Worm (Caenorhabditis elegans) whole organism, L3 larva: ENCODE measurements around the gene nlp-26.

Experiments
- R02D3.7 ChIP-seq: fragments of 150-350 bp; optimal IDR thresholded peaks from 2 replicates; lab custom pipeline; 2014; ENCODE audit warnings: missing biosample characterization, missing genetic modification characterization
- aly-2 ChIP-seq: fragments of 150-350 bp; optimal IDR thresholded peaks from 2 replicates; lab custom pipeline; 2014; ENCODE audit warnings: missing biosample characterization, missing genetic modification characterization
- ama-1 ChIP-seq: fragments of 150-350 bp; optimal IDR thresholded peaks from 2 replicates; lab custom pipeline; 2018
- ceh-16 ChIP-seq: sonication (generic microtip); optimal IDR thresholded peaks from 2 replicates; lab custom pipeline; 2017; ENCODE audit warnings: missing biosample characterization, missing genetic modification characterization
- ceh-28 ChIP-seq: fragments of 150-350 bp; optimal IDR thresholded peaks from 2 replicates; lab custom pipeline; 2014; ENCODE audit warnings: missing biosample characterization, missing genetic modification reagents, missing genetic modification characterization
- ceh-82 ChIP-seq: fragments of 150-350 bp; optimal IDR thresholded peaks from 2 replicates; lab custom pipeline; 2014; ENCODE audit warnings: missing biosample characterization, missing genetic modification characterization
- ceh-9 ChIP-seq: sonication (generic microtip); optimal IDR thresholded peaks from 2 replicates; lab custom pipeline; 2018; ENCODE audit warnings: missing biosample characterization, missing genetic modification characterization
- daf-12 ChIP-seq: fragments of 150-350 bp; optimal IDR thresholded peaks from 2 replicates; lab custom pipeline; 2014; ENCODE audit warnings: missing biosample characterization, missing genetic modification reagents, missing genetic modification characterization
- egl-27 ChIP-seq: sonication (generic microtip); optimal IDR thresholded peaks from 4 replicates; lab custom pipeline; 2017; ENCODE audit warnings: missing biosample characterization, missing genetic modification reagents, missing genetic modification characterization
- egl-5 ChIP-seq: fragments of 150-350 bp; optimal IDR thresholded peaks from 2 replicates; lab custom pipeline; 2017; ENCODE audit warnings: missing biosample characterization, missing genetic modification reagents, missing genetic modification characterization, inconsistent platforms
- elt-1 ChIP-seq: fragments of 150-350 bp; optimal IDR thresholded peaks from 2 replicates; lab custom pipeline; 2014; ENCODE audit warnings: missing biosample characterization, missing genetic modification characterization
- elt-2 ChIP-seq: sonication (generic microtip); optimal IDR thresholded peaks from 2 replicates; lab custom pipeline; 2016; ENCODE audit warnings: missing genetic modification reagents, mild to moderate bottlenecking, missing genetic modification characterization, missing compliant biosample characterization
- elt-3 ChIP-seq, 3 experiments: fragments of 150-350 bp in 1 of 3; sonication (generic microtip) in 2 of 3; optimal IDR thresholded peaks; 2 replicates in 2 of 3; 4 replicates in 1 of 3; lab custom pipeline; 2014 to 2017; ENCODE audit warnings: missing biosample characterization in 3 of 3, missing genetic modification characterization in 3 of 3
- eor-1 ChIP-seq, 2 experiments: fragments of 150-350 bp; optimal IDR thresholded peaks; 2 replicates each; lab custom pipeline; 2014 to 2018; ENCODE audit warnings: missing biosample characterization in 2 of 2, missing genetic modification characterization in 2 of 2
- fkh-10 ChIP-seq: sonication (generic microtip); optimal IDR thresholded peaks from 2 replicates; lab custom pipeline; 2017; ENCODE audit warnings: missing biosample characterization, missing genetic modification reagents, missing genetic modification characterization
- fkh-2 ChIP-seq: fragments of 150-350 bp; optimal IDR thresholded peaks from 2 replicates; lab custom pipeline; 2014; ENCODE audit warnings: missing biosample characterization, missing genetic modification reagents, missing genetic modification characterization
- fos-1 ChIP-seq: fragments of 150-350 bp; optimal IDR thresholded peaks from 2 replicates; lab custom pipeline; 2014; ENCODE audit warnings: missing biosample characterization, missing genetic modification characterization
- hmg-11 ChIP-seq: sonication (generic microtip); optimal IDR thresholded peaks from 2 replicates; lab custom pipeline; 2016; ENCODE audit warnings: missing genetic modification characterization, missing compliant biosample characterization
- jun-1 ChIP-seq: fragments of 150-350 bp; optimal IDR thresholded peaks from 2 replicates; lab custom pipeline; 2014; ENCODE audit warnings: missing biosample characterization, missing genetic modification reagents, missing genetic modification characterization
- lin-15B ChIP-seq: fragments of 150-350 bp; optimal IDR thresholded peaks from 2 replicates; lab custom pipeline; 2014; ENCODE audit warnings: missing biosample characterization, missing genetic modification characterization
- lin-39 ChIP-seq: fragments of 150-350 bp; optimal IDR thresholded peaks from 2 replicates; lab custom pipeline; 2018; ENCODE audit warnings: missing biosample characterization, missing genetic modification reagents, missing genetic modification characterization
- lsy-12 ChIP-seq: sonication (generic microtip); optimal IDR thresholded peaks from 2 replicates; lab custom pipeline; 2016; ENCODE audit warnings: mild to moderate bottlenecking, missing genetic modification characterization, missing compliant biosample characterization
- mml-1 ChIP-seq: fragments of 150-350 bp; sonication (generic microtip); optimal IDR thresholded peaks from 3 replicates; lab custom pipeline; 2014; ENCODE audit warnings: missing biosample characterization, missing genetic modification characterization
- nfya-1 ChIP-seq: sonication (generic microtip); optimal IDR thresholded peaks from 2 replicates; lab custom pipeline; 2017; ENCODE audit warnings: missing genetic modification characterization, mild to moderate bottlenecking, missing compliant biosample characterization, antibody characterized with exemption, moderate library complexity; ENCODE audit not compliant: insufficient read depth
- nhr-11 ChIP-seq: fragments of 150-350 bp; optimal IDR thresholded peaks from 2 replicates; lab custom pipeline; 2014; ENCODE audit warnings: missing biosample characterization, missing genetic modification characterization
- nhr-12 ChIP-seq: fragments of 150-350 bp; optimal IDR thresholded peaks from 2 replicates; lab custom pipeline; 2014; ENCODE audit warnings: missing biosample characterization, missing genetic modification characterization
- nhr-23 ChIP-seq: fragments of 150-350 bp; optimal IDR thresholded peaks from 2 replicates; lab custom pipeline; 2014; ENCODE audit warnings: missing biosample characterization, missing genetic modification reagents, missing genetic modification characterization
- nhr-237 ChIP-seq: fragments of 150-350 bp; optimal IDR thresholded peaks from 2 replicates; lab custom pipeline; 2014; ENCODE audit warnings: missing biosample characterization, missing genetic modification characterization
- nhr-25 ChIP-seq: sonication (generic microtip); optimal IDR thresholded peaks from 2 replicates; lab custom pipeline; 2017; ENCODE audit warnings: missing biosample characterization, missing genetic modification characterization
- nhr-43 ChIP-seq: sonication (generic microtip); optimal IDR thresholded peaks from 2 replicates; lab custom pipeline; 2016; ENCODE audit warnings: mild to moderate bottlenecking, missing genetic modification characterization, missing compliant biosample characterization; ENCODE audit not compliant: poor library complexity, severe bottlenecking
- nhr-67 ChIP-seq: fragments of 150-350 bp; optimal IDR thresholded peaks from 2 replicates; lab custom pipeline; 2014; ENCODE audit warnings: missing biosample characterization, missing genetic modification characterization
- nhr-77 ChIP-seq: fragments of 150-350 bp; optimal IDR thresholded peaks from 2 replicates; lab custom pipeline; 2014; ENCODE audit warnings: missing biosample characterization, missing genetic modification characterization
- pha-4 ChIP-seq: fragments of 150-350 bp; optimal IDR thresholded peaks from 2 replicates; lab custom pipeline; 2014; ENCODE audit warnings: missing biosample characterization, missing genetic modification reagents, missing genetic modification characterization
- skn-1 ChIP-seq: fragments of 150-350 bp; optimal IDR thresholded peaks from 2 replicates; lab custom pipeline; 2014; ENCODE audit warnings: missing biosample characterization, missing genetic modification characterization
- snpc-4 ChIP-seq: fragments of 150-350 bp; optimal IDR thresholded peaks from 2 replicates; lab custom pipeline; 2014; ENCODE audit warnings: missing biosample characterization, missing genetic modification characterization
- tbx-2 ChIP-seq: sonication (generic microtip); optimal IDR thresholded peaks from 2 replicates; lab custom pipeline; 2016; ENCODE audit warnings: mild to moderate bottlenecking, missing genetic modification characterization, missing compliant biosample characterization
- unc-39 ChIP-seq: sonication (generic microtip); optimal IDR thresholded peaks from 4 replicates; lab custom pipeline; 2017; ENCODE audit warnings: missing biosample characterization, missing genetic modification characterization
- unc-62 ChIP-seq: fragments of 150-350 bp; sonication (generic microtip); optimal IDR thresholded peaks from 4 replicates; lab custom pipeline; 2014; ENCODE audit warnings: missing biosample characterization, missing genetic modification reagents, missing genetic modification characterization
- ztf-11 ChIP-seq: fragments of 150-350 bp; optimal IDR thresholded peaks from 2 replicates; lab custom pipeline; 2014; ENCODE audit warnings: missing biosample characterization, missing genetic modification characterization
- ztf-4 ChIP-seq: fragments of 150-350 bp; optimal IDR thresholded peaks from 2 replicates; lab custom pipeline; 2014; ENCODE audit warnings: missing biosample characterization, missing genetic modification characterization

Gene nlp-26

DNA sequence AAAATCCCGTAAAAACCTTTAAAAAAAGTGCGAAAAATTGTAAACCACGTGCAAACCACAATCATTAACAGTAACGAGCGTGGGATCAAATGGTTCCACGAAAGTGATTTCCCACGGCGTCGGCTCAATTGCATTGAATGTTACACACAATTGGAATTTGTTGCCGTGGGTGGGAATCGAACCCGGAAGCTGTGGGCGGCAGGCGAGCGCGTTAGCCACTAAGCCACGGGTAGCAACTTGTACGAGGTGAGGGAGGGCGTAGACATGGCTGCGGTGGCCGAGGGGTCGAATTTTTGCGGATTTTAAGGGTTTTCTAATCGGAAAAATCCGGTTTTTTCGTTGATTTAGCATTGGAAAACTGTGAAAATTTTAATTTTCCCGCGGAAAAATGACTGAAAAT is 29.8 kb downstream of the nlp-26 start:
- peak; percentile 79 for TF ChIP-seq jun-1 (tag; lab: Kevin White, UChicago)
- peak; percentile 53 for TF ChIP-seq skn-1 (tag; lab: Kevin White, UChicago)
- TF ChIP-seq unc-62 (GFP tag; lab: Kevin White, UChicago): no peak
- TF ChIP-seq nhr-12 (tag; lab: Kevin White, UChicago): no peak
- TF ChIP-seq nhr-23 (tag; lab: Kevin White, UChicago): peak; percentile 67
- peak; percentile 30 for TF ChIP-seq R02D3.7 (tag; lab: Kevin White, UChicago)
- peak; percentile 12 for TF ChIP-seq daf-12 (tag; lab: Kevin White, UChicago)
- TF ChIP-seq ceh-82 (tag; lab: Kevin White, UChicago): peak; percentile 64
- peak; percentile 90 for TF ChIP-seq hmg-11 (tag; lab: Kevin White, UChicago)
- peak; percentile 55 for TF ChIP-seq lin-15B (tag; lab: Kevin White, UChicago)
- peak; percentile 50 for TF ChIP-seq snpc-4 (tag; lab: Kevin White, UChicago)
- TF ChIP-seq nfya-1 (tag; lab: Kevin White, UChicago): peak; percentile 81
- peak; percentile 46 for TF ChIP-seq nhr-11 (tag; lab: Kevin White, UChicago)
- no peak for TF ChIP-seq eor-1 (tag; optimal IDR thresholded peaks at IDR 0.05; lab: Kevin White, UChicago)
- TF ChIP-seq pha-4 (tag; lab: Kevin White, UChicago): peak; percentile 57
- TF ChIP-seq lsy-12: peak; percentile 87
- TF ChIP-seq ceh-9 (tag; lab: Kevin White, UChicago): no peak
- peak; percentile 71 for TF ChIP-seq nhr-25 (tag; lab: Kevin White, UChicago)
- no peak for TF ChIP-seq elt-1 (tag; lab: Kevin White, UChicago)
- TF ChIP-seq ama-1 (lab: Kevin White, UChicago): peak; percentile 69
- no peak for TF ChIP-seq nhr-67 (tag; lab: Kevin White, UChicago)
- TF ChIP-seq ceh-28 (tag; lab: Kevin White, UChicago): peak; percentile 59
- TF ChIP-seq nhr-77 (tag; lab: Kevin White, UChicago): peak; percentile 45
- peak; percentile 67 for TF ChIP-seq egl-5 (tag; lab: Kevin White, UChicago)
- TF ChIP-seq elt-2 (tag; lab: Kevin White, UChicago): peak; percentile 64
- peak; percentile 82 for TF ChIP-seq tbx-2 (tag; lab: Kevin White, UChicago)
- peak; percentile 84 for TF ChIP-seq egl-27 (tag; lab: Kevin White, UChicago)
- peak; percentile 90 for TF ChIP-seq nhr-43 (tag; lab: Kevin White, UChicago)
- TF ChIP-seq lin-39 (tag; lab: Kevin White, UChicago): peak; percentile 94
- TF ChIP-seq ztf-4 (tag; lab: Kevin White, UChicago): peak; percentile 41
- TF ChIP-seq elt-3 (tag; optimal IDR thresholded peaks at IDR 0.05; lab: Kevin White, UChicago): peak in 1 of 3 experiments; percentile 43

DNA sequence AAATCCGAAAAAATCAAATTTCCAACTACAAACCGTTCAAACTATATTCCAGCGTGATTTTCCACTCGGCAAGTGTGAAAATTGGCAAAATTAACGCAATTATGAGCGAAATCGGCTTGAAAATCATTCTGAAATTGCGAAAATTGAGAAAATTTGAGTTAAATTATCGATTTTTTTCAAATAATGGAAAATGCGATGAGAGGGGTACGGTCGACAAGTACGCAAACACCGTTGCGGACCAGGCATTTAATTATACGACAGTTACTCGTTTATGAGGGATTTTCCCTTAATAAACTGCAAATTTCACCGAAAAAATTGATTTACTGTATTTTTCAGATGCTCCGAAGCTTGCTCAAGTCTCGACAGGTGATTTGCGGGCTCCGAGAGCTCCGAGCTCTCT is 30.6 kb downstream of the nlp-26 start, which contains the start of the genes Y43F8C.7 and mrps-28:
Y43F8C.7 (minus strand) TSS at position 128 of the 400 bp plus-strand sequence.
mrps-28 (plus strand) TSS at position 337 of the 400 bp plus-strand sequence.
- TF ChIP-seq daf-12 (tag; lab: Kevin White, UChicago) (no peak), fkh-10 (GFP tag; lab: Kevin White, UChicago) (no peak), unc-62 (GFP tag; lab: Kevin White, UChicago) (no peak), lsy-12 (no peak), lin-39 (tag; lab: Kevin White, UChicago) (peak; percentile 73), lin-15B (tag; lab: Kevin White, UChicago) (peak; percentile 2), fkh-2 (tag; lab: Kevin White, UChicago) (no peak), ceh-28 (tag; lab: Kevin White, UChicago) (peak; percentile 89), nhr-237 (tag; lab: Kevin White, UChicago) (no peak), nfya-1 (tag; lab: Kevin White, UChicago) (peak; percentile 75), fos-1 (tag; lab: Kevin White, UChicago) (no peak), ceh-16 (no peak), nhr-23 (tag; lab: Kevin White, UChicago) (no peak), nhr-11 (tag; lab: Kevin White, UChicago) (no peak), aly-2 (tag; lab: Kevin White, UChicago) (no peak), mml-1 (no peak), ama-1 (lab: Kevin White, UChicago) (no peak), hmg-11 (tag; lab: Kevin White, UChicago) (peak; percentile 54), ztf-11 (no peak), jun-1 (tag; lab: Kevin White, UChicago) (no peak), egl-27 (tag; lab: Kevin White, UChicago) (no peak), elt-2 (tag; lab: Kevin White, UChicago) (peak; percentile 6), egl-5 (tag; lab: Kevin White, UChicago) (peak; percentile 7), nhr-43 (tag; lab: Kevin White, UChicago) (no peak), ceh-82 (tag; lab: Kevin White, UChicago) (no peak), pha-4 (tag; lab: Kevin White, UChicago) (peak; percentile 52), unc-39 (tag; lab: Kevin White, UChicago) (no peak), tbx-2 (tag; lab: Kevin White, UChicago) (no peak), skn-1 (tag; lab: Kevin White, UChicago) (no peak)
